Worm (Caenorhabditis elegans): Measurements from ENCODE around the gene nep-17.
A peak's percentile ranks its signal among the peaks of the same experiment; 100 is the strongest.

nep-17 gene

ce11 chrII:13472101-13472500, 35.5 kb upstream of the nep-17 start, which contains the start of gene E01G4.5:
Gene E01G4.5 (plus strand): TSS chrII:13472401.
- TF ChIP-seq unc-3 (GFP tag; conservative IDR thresholded peaks at IDR 0.05), result no peak
- no peak for TF ChIP-seq unc-3 (tag; optimal IDR thresholded peaks at IDR 0.05)
- TF ChIP-seq sox-2 (GFP tag; IDR thresholded peaks at IDR 0.05), result no peak
- TF ChIP-seq ceh-48 (tag; optimal IDR thresholded peaks at IDR 0.05), result no peak
- TF ChIP-seq ceh-31 (tag; optimal IDR thresholded peaks at IDR 0.05), result no peak
- TF ChIP-seq ceh-45 (GFP tag; IDR thresholded peaks at IDR 0.05), result no peak
- TF ChIP-seq ets-4 (tag; optimal IDR thresholded peaks at IDR 0.05), result no peak
- TF ChIP-seq odd-2 (tag; optimal IDR thresholded peaks at IDR 0.05), result no peak
- no peak for TF ChIP-seq ceh-30 (tag; optimal IDR thresholded peaks at IDR 0.05)
- TF ChIP-seq pha-2 (tag; optimal IDR thresholded peaks at IDR 0.05), result no peak
- no peak for TF ChIP-seq T23F11.4 (GFP tag; optimal IDR thresholded peaks at IDR 0.05)
- no peak for TF ChIP-seq dve-1 (tag; optimal IDR thresholded peaks at IDR 0.05)
- no peak for TF ChIP-seq unc-86 (tag; optimal IDR thresholded peaks at IDR 0.05)
- TF ChIP-seq rnt-1 (tag; optimal IDR thresholded peaks at IDR 0.05), result no peak
- no peak for TF ChIP-seq F13H6.1 (tag; optimal IDR thresholded peaks at IDR 0.05)
- TF ChIP-seq K02D7.2 (tag; optimal IDR thresholded peaks at IDR 0.05), result no peak
- TF ChIP-seq ref-2 (tag; optimal IDR thresholded peaks at IDR 0.05), result no peak
- TF ChIP-seq lin-11 (tag; optimal IDR thresholded peaks at IDR 0.05), result no peak
- no peak for TF ChIP-seq npax-4 (tag; optimal IDR thresholded peaks at IDR 0.05)
- no peak for TF ChIP-seq nfya-1 (tag; optimal IDR thresholded peaks at IDR 0.05)
- TF ChIP-seq ama-1 (optimal IDR thresholded peaks at IDR 0.05), result no peak

ce11 chrII:13477230-13477629, 30.4 kb upstream of the nep-17 start:
- TF ChIP-seq ceh-31 (tag; optimal IDR thresholded peaks at IDR 0.05) (peak; percentile 11), ceh-2 (tag; optimal IDR thresholded peaks at IDR 0.05) (no peak), elt-2 (tag; optimal IDR thresholded peaks at IDR 0.05) (peak; percentile 9), ceh-24 (tag; optimal IDR thresholded peaks at IDR 0.05) (no peak), pha-4 (tag; optimal IDR thresholded peaks at IDR 0.05) (no peak), T23F11.4 (GFP tag; optimal IDR thresholded peaks at IDR 0.05) (no peak)

ce11 chrII:13479424-13479823, 28.2 kb upstream of the nep-17 start:
- no peak for TF ChIP-seq unc-42 (tag; optimal IDR thresholded peaks at IDR 0.05)
- TF ChIP-seq nfya-1 (tag; optimal IDR thresholded peaks at IDR 0.05), result no peak
- TF ChIP-seq ceh-22 (tag; optimal IDR thresholded peaks at IDR 0.05), result no peak
- no peak for TF ChIP-seq nhr-11 (tag; optimal IDR thresholded peaks at IDR 0.05)
- no peak for TF ChIP-seq pha-4 (tag; optimal IDR thresholded peaks at IDR 0.05)
- TF ChIP-seq K09A11.1 (tag; optimal IDR thresholded peaks at IDR 0.05; ENCODE audit: insufficient read depth), result no peak
- no peak for TF ChIP-seq unc-86 (tag; optimal IDR thresholded peaks at IDR 0.05)
- TF ChIP-seq C38D4.7 (GFP tag; optimal IDR thresholded peaks at IDR 0.05), result no peak
- no peak for TF ChIP-seq ets-4 (tag; optimal IDR thresholded peaks at IDR 0.05)
- TF ChIP-seq lim-6 (tag; optimal IDR thresholded peaks at IDR 0.05), result no peak
- no peak for TF ChIP-seq unc-55 (GFP tag; optimal IDR thresholded peaks at IDR 0.05)
- TF ChIP-seq ceh-24 (tag; optimal IDR thresholded peaks at IDR 0.05), result no peak
- TF ChIP-seq hlh-30 (tag; optimal IDR thresholded peaks at IDR 0.05; ENCODE audit: insufficient read depth), result no peak
- no peak for TF ChIP-seq pros-1 (tag; optimal IDR thresholded peaks at IDR 0.05)
- no peak for TF ChIP-seq ama-1 (optimal IDR thresholded peaks at IDR 0.05)
- TF ChIP-seq lin-11 (tag; optimal IDR thresholded peaks at IDR 0.05), result no peak
- no peak for TF ChIP-seq ceh-14 (tag; optimal IDR thresholded peaks at IDR 0.05)

ce11 chrII:13481781-13482455, 25.7 kb upstream of the nep-17 start, which contains the start of gene E01G4.6:
Gene E01G4.6 (plus strand): TSS chrII:13482405.
- TF ChIP-seq unc-55 (GFP tag; optimal IDR thresholded peaks at IDR 0.05) (no peak), C08G9.2 (tag; optimal IDR thresholded peaks at IDR 0.05) (no peak), pha-2 (tag; optimal IDR thresholded peaks at IDR 0.05) (no peak), ztf-16 (tag; optimal IDR thresholded peaks at IDR 0.05) (no peak), ceh-19 (GFP tag; optimal IDR thresholded peaks at IDR 0.05) (no peak), eyg-1 (tag; optimal IDR thresholded peaks at IDR 0.05) (no peak), ceh-48 (tag; optimal IDR thresholded peaks at IDR 0.05) (no peak), tbx-2 (tag; optimal IDR thresholded peaks at IDR 0.05) (no peak), Y22D7AL.16 (tag; optimal IDR thresholded peaks at IDR 0.05) (no peak), fax-1 (tag; optimal IDR thresholded peaks at IDR 0.05) (no peak), pag-3 (tag; optimal IDR thresholded peaks at IDR 0.05; ENCODE audit: borderline replicate concordance) (no peak), C38D4.7 (GFP tag; optimal IDR thresholded peaks at IDR 0.05) (no peak), ceh-22 (tag; optimal IDR thresholded peaks at IDR 0.05) (no peak)
